Fruit fly (Drosophila melanogaster) whole organism, embryonic: ENCODE data around the gene Dus3.

Experiments used
- Bdp1 ChIP-seq: fragments of 200-800 bp; sonication (Bioruptor generic); optimal IDR thresholded peaks from 3 replicates; lab custom pipeline; 2016; ENCODE audit warnings: missing biosample characterization, missing genetic modification characterization
- CG11456 ChIP-seq: fragments of 200-800 bp; sonication (Bioruptor generic); IDR thresholded peaks from 3 replicates; pipeline ENCODE4 v1.3.6; 2022; ENCODE audit warnings: missing biosample characterization, missing genetic modification characterization
- CG11560 ChIP-seq: fragments of 200-800 bp; sonication (Bioruptor generic); IDR thresholded peaks from 3 replicates; pipeline ENCODE4 v1.3.6; 2022; ENCODE audit warnings: missing biosample characterization, missing genetic modification characterization
- CG12236 ChIP-seq: fragments of 200-800 bp; sonication (Bioruptor generic); optimal IDR thresholded peaks from 2 replicates; lab custom pipeline; 2016; ENCODE audit warnings: missing biosample characterization, missing genetic modification characterization
- CG12391 ChIP-seq: fragments of 200-800 bp; sonication (Bioruptor generic); optimal IDR thresholded peaks from 3 replicates; lab custom pipeline; 2018; ENCODE audit warnings: missing biosample characterization, mild to moderate bottlenecking, missing genetic modification characterization, moderate library complexity
- CG13123 ChIP-seq: fragments of 200-800 bp; sonication (Bioruptor generic); optimal IDR thresholded peaks from 2 replicates; lab custom pipeline; 2016; ENCODE audit warnings: missing biosample characterization, missing genetic modification characterization
- CG13775 ChIP-seq: fragments of 200-800 bp; sonication (Bioruptor generic); optimal IDR thresholded peaks from 3 replicates; lab custom pipeline; 2017; ENCODE audit warnings: missing biosample characterization, mild to moderate bottlenecking, missing genetic modification characterization
- CG16863 ChIP-seq: fragments of 200-800 bp; sonication (Bioruptor generic); optimal IDR thresholded peaks from 3 replicates; lab custom pipeline; 2016; ENCODE audit warnings: missing biosample characterization, missing genetic modification characterization
- CG17359 ChIP-seq: fragments of 200-800 bp; sonication (Bioruptor generic); optimal IDR thresholded peaks from 3 replicates; lab custom pipeline; 2018; ENCODE audit warnings: missing biosample characterization, mild to moderate bottlenecking, missing genetic modification characterization, moderate library complexity
- CG18599 ChIP-seq: fragments of 200-800 bp; sonication (Bioruptor generic); optimal IDR thresholded peaks from 3 replicates; lab custom pipeline; 2017; ENCODE audit warnings: missing biosample characterization, missing genetic modification characterization, mild to moderate bottlenecking, moderate library complexity, missing genetic modification reagents
- CG18764 ChIP-seq: fragments of 200-800 bp; sonication (Bioruptor generic); optimal IDR thresholded peaks from 3 replicates; lab custom pipeline; 2016; ENCODE audit warnings: missing biosample characterization, missing genetic modification characterization
- CG30020 ChIP-seq: fragments of 200-800 bp; optimal IDR thresholded peaks from 2 replicates; lab custom pipeline; 2019; ENCODE audit warnings: missing biosample characterization, mild to moderate bottlenecking, missing genetic modification characterization, moderate library complexity
- CG30431 ChIP-seq: fragments of 200-800 bp; sonication (Bioruptor generic); optimal IDR thresholded peaks from 2 replicates; lab custom pipeline; 2017; ENCODE audit warnings: missing biosample characterization, missing genetic modification characterization
- CG34224 ChIP-seq: fragments of 200-800 bp; sonication (Bioruptor generic); IDR thresholded peaks from 3 replicates; pipeline ENCODE4 v1.3.6; 2022; ENCODE audit warnings: missing biosample characterization, missing genetic modification characterization; ENCODE audit not compliant: partially characterized antibody
- CG34422 ChIP-seq: fragments of 200-800 bp; sonication (Bioruptor generic); IDR thresholded peaks from 3 replicates; pipeline ENCODE4 v1.3.6; 2022; ENCODE audit warnings: missing biosample characterization, missing genetic modification characterization
- CG43689 ChIP-seq: fragments of 200-800 bp; sonication (Bioruptor generic); IDR thresholded peaks from 2 replicates; pipeline ENCODE4 v1.3.6; 2022; ENCODE audit warnings: missing biosample characterization, missing genetic modification characterization
- CG6175 ChIP-seq: fragments of 200-800 bp; sonication (Bioruptor generic); IDR thresholded peaks from 3 replicates; pipeline ENCODE4 v1.3.6; 2022; ENCODE audit warnings: missing biosample characterization, missing genetic modification characterization
- CG6254 ChIP-seq: fragments of 200-800 bp; sonication (Bioruptor generic); optimal IDR thresholded peaks from 3 replicates; lab custom pipeline; 2017; ENCODE audit warnings: mild to moderate bottlenecking, missing biosample characterization, missing genetic modification reagents, missing genetic modification characterization
- CG8388 ChIP-seq: fragments of 200-800 bp; sonication (Bioruptor generic); optimal IDR thresholded peaks from 2 replicates; lab custom pipeline; 2019; ENCODE audit warnings: missing biosample characterization, mild to moderate bottlenecking, missing genetic modification characterization, moderate library complexity
- CG8924 ChIP-seq: fragments of 200-800 bp; optimal IDR thresholded peaks from 3 replicates; lab custom pipeline; 2019; ENCODE audit warnings: missing biosample characterization, mild to moderate bottlenecking, missing genetic modification characterization, moderate library complexity
- Deaf1 ChIP-seq: fragments of 200-800 bp; optimal IDR thresholded peaks from 3 replicates; lab custom pipeline; 2019; ENCODE audit warnings: missing biosample characterization, mild to moderate bottlenecking, missing genetic modification characterization, moderate library complexity
- E2f1 ChIP-seq: fragments of 200-800 bp; sonication (Bioruptor generic); IDR thresholded peaks from 2 replicates; pipeline ENCODE4 v1.3.6; 2022; ENCODE audit warnings: missing biosample characterization, missing genetic modification characterization
- Gug ChIP-seq: fragments of 200-800 bp; sonication (Bioruptor generic); IDR thresholded peaks from 4 replicates; pipeline ENCODE4 v1.3.6; 2022; ENCODE audit warnings: missing biosample characterization, missing genetic modification characterization
- HHEX ChIP-seq: fragments of 200-800 bp; sonication (Bioruptor generic); optimal IDR thresholded peaks from 3 replicates; lab custom pipeline; 2017; ENCODE audit warnings: missing biosample characterization, mild to moderate bottlenecking, missing genetic modification characterization, missing genetic modification reagents
- Hmx ChIP-seq: fragments of 200-800 bp; sonication (Bioruptor generic); optimal IDR thresholded peaks from 2 replicates; lab custom pipeline; 2016; ENCODE audit warnings: missing biosample characterization, missing genetic modification characterization
- Hr78 ChIP-seq, 2 experiments: fragments of 200-800 bp in 1 of 2; fragments of >200 bp in 1 of 2; sonication (Bioruptor generic) in 1 of 2; optimal IDR thresholded peaks; 2 replicates each; lab custom pipeline; 2017 to 2019; ENCODE audit warnings: missing biosample characterization in 2 of 2, missing genetic modification characterization in 2 of 2, mild to moderate bottlenecking in 1 of 2, moderate library complexity in 1 of 2
- Lpt ChIP-seq: fragments of >200 bp; optimal IDR thresholded peaks from 2 replicates; lab custom pipeline; 2018; ENCODE audit warnings: missing biosample characterization, missing genetic modification characterization
- MTF-1 ChIP-seq: fragments of 200-800 bp; sonication (Bioruptor generic); optimal IDR thresholded peaks from 2 replicates; lab custom pipeline; 2018; ENCODE audit warnings: missing biosample characterization, mild to moderate bottlenecking, missing genetic modification characterization, borderline replicate concordance
- Max ChIP-seq: fragments of 200-800 bp; sonication (Bioruptor generic); optimal IDR thresholded peaks from 2 replicates; lab custom pipeline; 2016; ENCODE audit warnings: missing biosample characterization, mild to moderate bottlenecking, missing genetic modification characterization
- Meics ChIP-seq: fragments of 200-800 bp; sonication (Bioruptor generic); optimal IDR thresholded peaks from 2 replicates; lab custom pipeline; 2017; ENCODE audit warnings: missing biosample characterization, mild to moderate bottlenecking, missing genetic modification characterization
- Rfx ChIP-seq: fragments of 200-800 bp; sonication (Bioruptor generic); IDR thresholded peaks from 2 replicates; pipeline ENCODE4 v1.3.6; 2022; ENCODE audit warnings: missing biosample characterization, missing genetic modification characterization
- Sin3A ChIP-seq: fragments of >200 bp; optimal IDR thresholded peaks from 2 replicates; lab custom pipeline; 2018
- Stat92E ChIP-seq, 3 experiments: fragments of >200 bp in 2 of 3; fragments of 200-800 bp in 1 of 3; sonication (Bioruptor generic) in 1 of 3; optimal IDR thresholded peaks; 2 replicates each; lab custom pipeline; 2017 to 2019; ENCODE audit warnings: missing biosample characterization in 3 of 3, missing genetic modification characterization in 3 of 3, mild to moderate bottlenecking in 1 of 3, moderate library complexity in 1 of 3
- ac ChIP-seq: fragments of 200-800 bp; sonication (Bioruptor generic); optimal IDR thresholded peaks from 3 replicates; lab custom pipeline; 2017; ENCODE audit warnings: missing biosample characterization, mild to moderate bottlenecking, missing genetic modification characterization
- amos ChIP-seq: fragments of 200-800 bp; sonication (Bioruptor generic); IDR thresholded peaks from 2 replicates; pipeline ENCODE4 v1.3.6; 2022; ENCODE audit warnings: missing biosample characterization, missing genetic modification characterization; ENCODE audit not compliant: partially characterized antibody
- cg ChIP-seq: fragments of 200-800 bp; sonication (Bioruptor generic); optimal IDR thresholded peaks from 3 replicates; lab custom pipeline; 2019; ENCODE audit warnings: missing biosample characterization, mild to moderate bottlenecking, missing genetic modification characterization, moderate library complexity
- corto ChIP-seq: fragments of 200-800 bp; sonication (Bioruptor generic); optimal IDR thresholded peaks from 2 replicates; lab custom pipeline; 2016; ENCODE audit warnings: missing biosample characterization, mild to moderate bottlenecking, missing genetic modification characterization, moderate library complexity
- croc ChIP-seq: fragments of 200-800 bp; sonication (Bioruptor generic); conservative IDR thresholded peaks from 3 replicates; pipeline ENCODE4 v1.3.6; 2022; ENCODE audit warnings: missing biosample characterization, missing genetic modification characterization
- crol ChIP-seq: fragments of 200-800 bp; sonication (Bioruptor generic); IDR thresholded peaks from 2 replicates; pipeline ENCODE4 v1.3.6; 2022; ENCODE audit warnings: missing biosample characterization, missing genetic modification characterization
- crp ChIP-seq, 2 experiments: fragments of 200-800 bp; sonication (Bioruptor generic); optimal IDR thresholded peaks; 2 replicates in 1 of 2; 3 replicates in 1 of 2; lab custom pipeline; 2017; ENCODE audit warnings: missing biosample characterization in 2 of 2, missing genetic modification characterization in 2 of 2, mild to moderate bottlenecking in 1 of 2, moderate library complexity in 1 of 2
- esg ChIP-seq: fragments of 200-800 bp; sonication (Bioruptor generic); conservative IDR thresholded peaks from 2 replicates; pipeline ENCODE4 v1.3.6; 2022; ENCODE audit warnings: missing biosample characterization, missing genetic modification characterization
- jing ChIP-seq: fragments of 200-800 bp; sonication (Bioruptor generic); optimal IDR thresholded peaks from 2 replicates; lab custom pipeline; 2018; ENCODE audit warnings: missing biosample characterization, mild to moderate bottlenecking, missing genetic modification characterization
- lola ChIP-seq, 3 experiments: fragments of >200 bp in 2 of 3; fragments of 200-800 bp in 1 of 3; sonication (Bioruptor generic) in 1 of 3; optimal IDR thresholded peaks; 2 replicates each; lab custom pipeline; 2017 to 2019; ENCODE audit warnings: missing biosample characterization in 3 of 3, missing genetic modification characterization in 3 of 3, mild to moderate bottlenecking in 1 of 3, moderate library complexity in 1 of 3
- luna ChIP-seq: fragments of 200-800 bp; sonication (Bioruptor generic); optimal IDR thresholded peaks from 2 replicates; lab custom pipeline; 2016; ENCODE audit warnings: missing biosample characterization, missing genetic modification characterization
- org-1 ChIP-seq: fragments of 200-800 bp; sonication (Bioruptor generic); optimal IDR thresholded peaks from 2 replicates; lab custom pipeline; 2017; ENCODE audit warnings: missing biosample characterization, missing genetic modification characterization
- ro ChIP-seq: fragments of 200-800 bp; sonication (Bioruptor generic); IDR thresholded peaks from 2 replicates; pipeline ENCODE4 v1.3.6; 2022; ENCODE audit warnings: missing biosample characterization, missing genetic modification characterization
- row ChIP-seq: fragments of 200-800 bp; sonication (Bioruptor generic); IDR thresholded peaks from 3 replicates; pipeline ENCODE4 v1.3.6; 2022; ENCODE audit warnings: missing biosample characterization, missing genetic modification characterization
- slp2 ChIP-seq: fragments of 200-800 bp; sonication (Bioruptor generic); optimal IDR thresholded peaks from 2 replicates; lab custom pipeline; 2016; ENCODE audit warnings: missing biosample characterization, missing genetic modification characterization
- stc ChIP-seq: fragments of 200-800 bp; sonication (Bioruptor generic); IDR thresholded peaks from 2 replicates; pipeline ENCODE4 v1.3.6; 2022; ENCODE audit warnings: missing biosample characterization, missing genetic modification characterization

Gene Dus3

DNA sequence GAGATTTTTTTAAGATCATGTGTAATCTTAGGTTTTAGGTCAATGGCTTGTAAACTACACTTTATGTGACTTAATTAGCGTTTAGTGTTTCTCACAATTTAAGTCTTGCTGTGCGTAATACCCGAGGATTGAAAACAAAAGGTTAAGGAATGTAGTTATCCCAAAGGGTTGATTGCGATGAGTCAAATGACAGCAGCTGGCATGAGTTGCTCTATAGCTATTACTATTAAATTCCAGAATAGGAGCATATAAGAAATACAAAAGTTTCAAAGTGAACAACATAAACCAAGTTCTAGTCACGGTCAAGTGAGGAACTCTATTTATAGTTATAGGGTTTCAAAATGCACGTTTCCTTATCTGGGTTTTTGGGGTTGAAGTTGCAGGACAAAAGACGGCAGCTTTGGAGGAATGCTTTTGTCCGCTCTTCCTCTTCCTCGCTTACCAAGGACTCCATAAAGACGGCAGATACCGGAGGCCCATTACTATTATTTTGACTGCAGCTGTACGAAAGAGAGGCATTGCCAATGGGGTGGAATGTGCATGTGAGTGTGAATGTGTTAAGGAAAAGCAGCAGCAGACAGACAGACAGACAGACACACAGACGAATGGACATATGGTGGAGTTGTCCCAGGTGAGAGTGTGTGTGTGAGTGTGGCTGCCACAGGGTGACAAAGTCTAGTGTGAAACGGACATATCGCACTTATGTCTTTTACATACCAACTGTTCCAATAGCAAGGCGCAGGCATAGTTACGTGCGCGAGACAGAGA lies 32.1 kb downstream of the Dus3 start (continued):
- TF ChIP-seq cg (peak; percentile 76), luna (no peak), corto (no peak), Lpt (GFP tag; lab: Kevin White, UChicago) (no peak), CG6254 (GFP tag; lab: Kevin White, UChicago) (peak; percentile 92), CG16863 (GFP tag; lab: Kevin White, UChicago) (no peak), Rfx (GFP tag; lab: Robert Waterston, UW) (no peak), CG34422 (no peak), ac (no peak), esg (GFP tag; lab: Robert Waterston, UW) (no peak), Max (GFP tag; lab: Kevin White, UChicago) (no peak), amos (no peak), CG8388 (GFP tag; lab: Kevin White, UChicago) (no peak), org-1 (GFP tag; lab: Kevin White, UChicago) (no peak), crol (GFP tag; lab: Robert Waterston, UW) (no peak), CG18764 (GFP tag; lab: Kevin White, UChicago) (no peak), Bdp1 (no peak), HHEX (no peak), CG18599 (GFP tag; lab: Kevin White, UChicago) (peak; percentile 15), CG6175 (GFP tag; lab: Robert Waterston, UW) (no peak), jing (GFP tag; lab: Kevin White, UChicago) (no peak), slp2 (GFP tag; lab: Kevin White, UChicago) (no peak), row (GFP tag; lab: Robert Waterston, UW) (peak; percentile 18; the same call in 1 of the 3 replicates), Hmx (GFP tag; lab: Kevin White, UChicago) (no peak), CG13775 (GFP tag; lab: Kevin White, UChicago) (no peak), Meics (GFP tag; lab: Kevin White, UChicago) (no peak), CG17359 (tag; lab: Kevin White, UChicago) (no peak), croc (GFP tag; lab: Robert Waterston, UW) (no peak), CG8924 (tag; lab: Kevin White, UChicago) (no peak), Sin3A (lab: Kevin White, UChicago) (no peak), Deaf1 (no peak), CG13123 (GFP tag; lab: Kevin White, UChicago) (no peak), CG43689 (GFP tag; lab: Robert Waterston, UW) (no peak), CG11560 (tag; lab: Robert Waterston, UW) (no peak), CG12236 (no peak), Stat92E (GFP tag; optimal IDR thresholded peaks at IDR 0.05; lab: Kevin White, UChicago) (peak in 1 of 3 experiments; percentile 66), MTF-1 (GFP tag; lab: Kevin White, UChicago) (no peak), CG11456 (GFP tag; lab: Robert Waterston, UW) (no peak), CG30431 (GFP tag; lab: Kevin White, UChicago) (no peak), crp (GFP tag; optimal IDR thresholded peaks at IDR 0.05; lab: Kevin White, UChicago) (peak in 1 of 2 experiments; percentile 23), CG30020 (tag; lab: Kevin White, UChicago) (peak; percentile 90), stc (no peak), Hr78 (GFP tag; optimal IDR thresholded peaks at IDR 0.05; lab: Kevin White, UChicago) (no peak), ro (GFP tag; lab: Robert Waterston, UW) (no peak), CG12391 (tag; lab: Kevin White, UChicago) (no peak), Gug (no peak), lola (GFP tag; optimal IDR thresholded peaks at IDR 0.05; lab: Kevin White, UChicago) (peak in 2 of 3 experiments; percentile 11 to 95), CG34224 (no peak), E2f1 (no peak)
